Worm (Caenorhabditis elegans) whole organism, midembryonic: Measurements from ENCODE around the gene meg-1.

Experiments used
- T22C8.4 ChIP-seq: fragments of 200-800 bp; sonication (Bioruptor generic); IDR thresholded peaks from 2 replicates; pipeline ENCODE4 v1.3.6; 2022; ENCODE audit warnings: missing genetic modification characterization, missing compliant biosample characterization
- cog-1 ChIP-seq: sonication (generic microtip); optimal IDR thresholded peaks from 2 replicates; lab custom pipeline; 2016; ENCODE audit warnings: missing genetic modification characterization, missing compliant biosample characterization
- flt-1 ChIP-seq: fragments of 200-800 bp; sonication (Bioruptor generic); IDR thresholded peaks from 2 replicates; pipeline ENCODE4 v1.3.6; 2022; ENCODE audit warnings: missing genetic modification characterization, missing compliant biosample characterization
- klf-2 ChIP-seq: fragments of 200-800 bp; sonication (Bioruptor generic); conservative IDR thresholded peaks from 2 replicates; pipeline ENCODE4 v1.3.6; 2022; ENCODE audit warnings: missing genetic modification reagents, missing genetic modification characterization, missing compliant biosample characterization
- med-1 ChIP-seq: sonication (generic microtip); optimal IDR thresholded peaks from 2 replicates; lab custom pipeline; 2017; ENCODE audit warnings: missing genetic modification characterization, mild to moderate bottlenecking, missing compliant biosample characterization, antibody characterized with exemption, missing genetic modification reagents; ENCODE audit not compliant: insufficient read depth
- ref-1 ChIP-seq: fragments of 200-800 bp; sonication (Bioruptor generic); conservative IDR thresholded peaks from 2 replicates; pipeline ENCODE4 v1.3.6; 2022; ENCODE audit warnings: missing genetic modification reagents, missing genetic modification characterization, missing compliant biosample characterization
- tab-1 ChIP-seq: fragments of 200-800 bp; sonication (Bioruptor generic); IDR thresholded peaks from 2 replicates; pipeline ENCODE4 v1.3.6; 2022; ENCODE audit warnings: missing genetic modification characterization, missing compliant biosample characterization
- ztf-23 ChIP-seq: fragments of 200-800 bp; sonication (Bioruptor generic); IDR thresholded peaks from 2 replicates; pipeline ENCODE4 v1.3.6; 2022; ENCODE audit warnings: missing genetic modification reagents, missing genetic modification characterization, missing compliant biosample characterization
- ztf-29 ChIP-seq: fragments of 200-800 bp; sonication (Bioruptor generic); IDR thresholded peaks from 2 replicates; pipeline ENCODE4 v1.3.6; 2022; ENCODE audit warnings: missing genetic modification reagents, missing genetic modification characterization, missing compliant biosample characterization

The meg-1 gene

DNA sequence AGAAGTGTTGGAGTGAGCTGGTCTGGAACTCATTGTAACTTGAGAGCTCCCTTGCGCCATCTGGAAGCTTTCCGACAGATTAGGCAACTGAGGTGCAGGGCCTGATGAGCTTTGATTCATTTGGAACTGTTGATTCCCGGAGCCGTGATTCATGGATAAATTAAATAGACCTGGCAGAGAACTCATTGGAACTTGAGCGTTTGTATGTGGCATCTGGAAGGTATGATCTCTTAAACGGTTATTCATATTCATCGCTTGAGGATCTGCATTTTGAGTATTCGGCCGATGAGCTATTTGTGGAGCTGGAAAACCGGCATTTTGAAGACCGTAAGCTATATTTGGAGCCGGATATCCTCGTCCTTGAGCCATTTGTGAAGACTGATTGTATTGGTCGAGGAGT lies 902 bp downstream of the meg-1 start:
- TF ChIP-seq flt-1 (GFP tag; lab: Robert Waterston, UW), result no peak
- no peak for TF ChIP-seq ztf-29 (GFP tag; lab: Robert Waterston, UW)
- no peak for TF ChIP-seq klf-2
- no peak for TF ChIP-seq tab-1
- TF ChIP-seq T22C8.4, result no peak
- TF ChIP-seq med-1 (GFP tag; lab: Kevin White, UChicago), result no peak
- TF ChIP-seq ztf-23 (GFP tag; lab: Robert Waterston, UW), result no peak
- no peak for TF ChIP-seq cog-1 (tag; lab: Kevin White, UChicago)
- TF ChIP-seq ref-1 (GFP tag; lab: Robert Waterston, UW), result no peak

DNA sequence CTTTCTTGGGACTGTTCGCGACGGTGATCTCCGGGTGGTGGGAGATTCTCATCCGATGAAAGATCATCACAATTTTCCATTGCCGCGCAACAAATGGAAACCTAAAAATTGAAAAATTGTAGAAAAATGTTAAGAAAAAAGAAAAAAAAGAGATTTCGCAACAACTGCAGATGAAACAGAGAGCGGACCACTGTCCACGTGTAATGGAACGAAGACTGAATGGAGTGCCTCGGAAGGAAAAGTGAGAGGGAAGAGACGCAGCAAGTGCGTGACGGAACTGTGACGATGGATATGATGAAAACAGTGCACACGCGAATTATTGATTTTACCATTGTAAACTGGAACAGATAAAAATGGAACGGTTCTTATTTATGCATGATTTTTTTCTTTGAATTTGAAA lies 3.4 kb downstream of the meg-1 start, which contains the start of gene meg-2:
Gene meg-2, minus strand, starts transcription at position 101 of the 400 bp plus-strand sequence.
- TF ChIP-seq ztf-29 (GFP tag; lab: Robert Waterston, UW) (no peak), tab-1 (no peak), med-1 (GFP tag; lab: Kevin White, UChicago) (no peak), T22C8.4 (no peak), klf-2 (no peak), ref-1 (GFP tag; lab: Robert Waterston, UW) (no peak), ztf-23 (GFP tag; lab: Robert Waterston, UW) (no peak), cog-1 (tag; lab: Kevin White, UChicago) (no peak), flt-1 (GFP tag; lab: Robert Waterston, UW) (no peak)

DNA sequence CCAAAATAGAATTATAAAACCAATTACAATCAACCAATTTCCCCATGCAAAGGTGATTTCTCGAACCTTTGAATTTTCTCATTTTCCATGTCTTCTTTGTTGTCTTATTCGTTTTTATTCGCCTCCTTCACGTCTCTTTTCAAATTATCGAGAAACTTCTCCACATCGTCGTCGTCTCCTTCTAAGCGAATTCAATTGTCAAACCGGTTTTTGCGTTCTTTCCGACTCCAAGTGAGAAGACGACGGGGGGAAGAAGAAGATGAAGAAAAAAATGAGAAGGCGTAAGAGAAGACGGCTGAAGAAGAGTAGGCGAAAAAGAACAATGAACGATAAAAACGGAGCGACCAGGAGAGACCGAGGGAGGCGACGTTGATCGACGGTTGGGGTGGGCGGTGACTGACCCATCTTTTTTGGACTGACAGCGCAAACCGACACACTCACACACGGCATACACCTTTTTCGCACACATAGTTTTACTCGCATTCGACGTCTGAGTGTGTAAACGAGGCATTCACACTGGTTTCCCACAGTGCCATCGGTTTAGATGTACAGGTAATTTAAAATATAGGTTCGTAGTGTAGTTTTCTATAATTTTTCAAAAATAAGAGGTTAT lies 9.0 kb downstream of the meg-1 start:
- TF ChIP-seq tab-1 (no peak), med-1 (GFP tag; lab: Kevin White, UChicago) (no peak), klf-2 (no peak), flt-1 (GFP tag; lab: Robert Waterston, UW) (no peak), cog-1 (tag; lab: Kevin White, UChicago) (no peak), ztf-29 (GFP tag; lab: Robert Waterston, UW) (0 out of 2 replicates have a peak, but pooled peaks have one; percentile 9), ztf-23 (GFP tag; lab: Robert Waterston, UW) (no peak)

DNA sequence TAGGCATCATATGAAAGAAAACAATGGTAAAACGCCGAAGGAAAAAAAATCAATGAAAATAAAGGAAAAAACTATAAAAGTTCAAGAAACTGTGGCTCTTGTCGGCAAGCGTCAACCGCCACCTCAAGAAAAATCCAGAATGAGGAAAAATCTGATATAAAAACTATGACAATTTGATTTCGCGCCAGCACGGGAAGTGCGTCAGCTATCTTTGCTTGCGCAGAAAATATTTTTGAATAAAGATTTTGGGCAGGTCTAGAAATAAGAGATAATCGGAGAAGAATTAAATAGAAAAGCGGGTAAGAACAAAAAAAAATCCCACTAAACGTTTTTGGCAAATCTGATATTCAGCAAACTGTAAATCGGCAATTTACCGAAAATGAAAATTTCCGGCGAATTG lies 11.3 kb downstream of the meg-1 start:
- TF ChIP-seq klf-2, result no peak
- no peak for TF ChIP-seq ref-1 (GFP tag; lab: Robert Waterston, UW)
- TF ChIP-seq T22C8.4, result no peak
- no peak for TF ChIP-seq tab-1
- no peak for TF ChIP-seq cog-1 (tag; lab: Kevin White, UChicago)
- TF ChIP-seq ztf-29 (GFP tag; lab: Robert Waterston, UW), result no peak
- no peak for TF ChIP-seq med-1 (GFP tag; lab: Kevin White, UChicago)
- TF ChIP-seq flt-1 (GFP tag; lab: Robert Waterston, UW), result no peak
- no peak for TF ChIP-seq ztf-23 (GFP tag; lab: Robert Waterston, UW)

DNA sequence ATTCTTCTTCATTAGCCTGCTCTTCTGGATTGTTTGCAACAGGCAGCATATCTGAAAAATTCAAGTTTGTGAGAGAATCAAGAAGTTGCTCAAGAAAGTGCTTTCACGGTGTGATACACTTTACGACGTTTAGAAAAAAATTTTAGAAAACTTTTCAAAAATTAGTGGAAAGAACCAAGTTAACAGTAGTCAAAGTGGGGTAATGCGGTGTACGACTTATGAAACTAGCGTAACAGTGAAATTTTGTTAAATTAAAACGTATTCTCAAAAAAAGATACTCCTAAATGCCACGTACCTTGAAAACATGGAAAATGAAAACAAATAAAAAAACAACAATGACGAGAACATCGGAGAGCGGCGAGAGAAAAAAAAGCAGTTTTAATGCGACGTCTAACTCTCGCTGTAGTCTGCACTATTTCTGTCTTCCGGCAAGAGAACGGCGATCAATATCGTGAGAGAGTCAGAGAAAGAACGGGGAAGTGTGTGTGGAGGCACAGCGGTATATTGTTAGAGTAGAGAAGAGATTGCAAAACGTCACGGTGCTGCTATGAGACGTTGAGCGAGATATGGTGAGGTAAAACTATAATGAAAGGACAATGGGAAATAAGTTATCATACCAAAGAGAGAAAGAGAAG lies 12.2 kb downstream of the meg-1 start, which contains the start of gene ekl-5:
Gene ekl-5, minus strand, starts transcription at position 51 of the 635 bp plus-strand sequence.
- TF ChIP-seq cog-1 (tag; lab: Kevin White, UChicago) (peak; percentile 34), T22C8.4 (peak; percentile 82), ztf-23 (GFP tag; lab: Robert Waterston, UW) (no peak)

DNA sequence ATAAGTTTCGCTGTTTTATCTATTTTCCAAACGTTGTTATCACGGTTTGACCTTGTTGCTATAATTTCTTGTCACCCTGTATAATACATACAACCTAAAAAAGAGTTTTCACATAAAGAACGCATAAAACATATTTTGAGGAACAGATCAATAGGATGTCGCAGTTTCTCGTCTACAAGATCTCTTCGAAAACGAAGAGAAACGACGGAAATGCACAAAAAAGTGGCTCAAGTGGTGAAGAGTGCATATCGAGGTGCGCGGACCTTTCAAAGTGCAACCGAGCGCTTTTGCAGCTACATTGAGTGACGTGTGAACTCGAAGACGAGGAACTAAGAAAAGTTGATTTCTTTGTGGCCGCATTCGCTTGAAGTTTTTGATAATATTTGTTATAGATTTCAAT lies 15.1 kb downstream of the meg-1 start, which contains the start of gene Y26E6A.2:
Gene Y26E6A.2, minus strand, starts transcription at position 101 of the 400 bp plus-strand sequence.
- no peak for TF ChIP-seq cog-1 (tag; lab: Kevin White, UChicago)
- no peak for TF ChIP-seq klf-2
- no peak for TF ChIP-seq med-1 (GFP tag; lab: Kevin White, UChicago)
- TF ChIP-seq ztf-29 (GFP tag; lab: Robert Waterston, UW), result no peak
- TF ChIP-seq tab-1, result no peak
- TF ChIP-seq T22C8.4, result no peak
- TF ChIP-seq ref-1 (GFP tag; lab: Robert Waterston, UW), result no peak

DNA sequence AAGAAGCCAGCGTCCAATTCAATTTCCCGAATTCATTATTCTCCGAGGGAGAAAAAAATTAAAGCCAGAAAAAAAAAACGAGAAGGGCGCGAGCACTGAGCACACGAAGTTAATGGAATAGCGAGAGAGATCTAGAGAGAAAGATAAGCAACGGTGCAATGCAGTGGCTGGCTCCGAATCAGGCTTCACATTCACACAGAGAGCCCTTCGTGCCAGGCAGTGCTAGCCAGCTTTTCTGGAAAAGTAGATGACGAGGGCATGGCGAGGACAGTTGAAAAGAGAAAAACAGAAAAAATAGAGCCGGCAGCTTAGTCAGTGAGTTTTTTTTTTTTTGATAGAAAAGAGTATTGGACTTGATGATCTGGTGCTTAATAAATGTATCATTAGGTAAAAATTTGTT lies 15.8 kb downstream of the meg-1 start:
- TF ChIP-seq flt-1 (GFP tag; lab: Robert Waterston, UW), result no peak
- TF ChIP-seq T22C8.4, result no peak
- TF ChIP-seq cog-1 (tag; lab: Kevin White, UChicago), result no peak
- TF ChIP-seq ztf-29 (GFP tag; lab: Robert Waterston, UW), result no peak
- TF ChIP-seq ref-1 (GFP tag; lab: Robert Waterston, UW), result no peak
- TF ChIP-seq klf-2, result no peak
- no peak for TF ChIP-seq ztf-23 (GFP tag; lab: Robert Waterston, UW)
- TF ChIP-seq med-1 (GFP tag; lab: Kevin White, UChicago), result no peak
- TF ChIP-seq tab-1, result no peak

DNA sequence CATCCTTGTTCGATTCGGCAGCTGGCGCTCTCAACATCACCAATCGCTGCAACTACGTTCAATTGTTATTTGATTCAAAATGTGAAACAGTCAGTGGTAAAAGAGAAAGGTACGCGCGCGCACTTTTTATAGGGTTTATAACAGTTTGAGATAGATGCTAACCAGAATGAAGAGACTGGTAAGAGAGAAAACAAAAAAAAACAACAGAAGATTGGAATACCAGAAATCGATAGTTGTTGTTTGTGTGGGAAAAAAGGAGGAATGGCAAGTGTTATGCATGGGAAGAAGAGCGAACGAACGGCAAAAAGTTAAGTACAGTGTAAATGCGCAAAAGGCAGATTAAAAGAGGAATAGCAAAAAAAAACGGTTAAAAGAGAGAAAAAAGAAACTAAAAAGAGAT lies 19.6 kb downstream of the meg-1 start, which contains the start of gene Y26E6A.3:
Gene Y26E6A.3, minus strand, starts transcription at position 101 of the 400 bp plus-strand sequence.
- TF ChIP-seq ztf-23 (GFP tag; lab: Robert Waterston, UW) (no peak), tab-1 (no peak), ztf-29 (GFP tag; lab: Robert Waterston, UW) (no peak), klf-2 (no peak)

DNA sequence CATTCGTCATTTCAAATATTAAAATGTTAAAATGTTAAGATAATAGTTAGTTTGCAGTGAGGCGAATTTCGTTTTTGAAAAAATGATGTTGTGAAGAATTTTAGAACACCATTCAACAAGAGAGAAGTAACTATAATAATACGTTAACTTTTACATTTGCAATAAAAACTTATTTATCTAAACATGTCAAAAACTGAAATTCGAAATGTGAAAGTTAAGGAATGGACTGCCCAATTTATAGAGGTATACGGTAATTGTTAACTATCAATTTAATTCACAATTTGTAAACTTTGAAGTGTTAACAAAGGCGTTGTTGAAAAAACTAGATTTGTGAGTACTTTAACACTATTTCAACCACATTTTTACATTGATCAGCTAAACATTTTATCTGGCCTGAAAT lies 25.7 kb downstream of the meg-1 start:
- TF ChIP-seq tab-1 (no peak), cog-1 (tag; lab: Kevin White, UChicago) (no peak), flt-1 (GFP tag; lab: Robert Waterston, UW) (no peak), ztf-29 (GFP tag; lab: Robert Waterston, UW) (no peak), ref-1 (GFP tag; lab: Robert Waterston, UW) (no peak), T22C8.4 (no peak), ztf-23 (GFP tag; lab: Robert Waterston, UW) (no peak)

DNA sequence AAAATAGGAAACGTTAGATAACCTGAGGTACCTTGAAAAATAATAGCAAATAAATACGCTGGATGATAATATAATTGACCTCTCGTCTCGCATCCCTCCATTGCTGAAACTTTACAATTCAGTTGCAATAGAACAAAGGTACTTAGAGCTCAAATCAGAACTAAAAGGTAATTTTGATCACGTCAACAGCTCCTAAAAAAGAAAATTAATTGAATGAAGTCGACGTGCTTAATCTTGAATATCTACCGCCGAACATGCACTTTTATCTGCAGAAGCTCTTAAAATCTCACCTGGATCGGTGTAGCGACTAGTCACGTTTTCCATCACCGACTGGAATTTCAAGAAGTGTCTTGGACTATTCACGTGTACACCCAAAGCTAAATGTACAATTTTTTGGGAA lies 26.1 kb downstream of the meg-1 start, which contains the start of gene sra-39:
Gene sra-39, minus strand, starts transcription at position 101 of the 400 bp plus-strand sequence.
- no peak for TF ChIP-seq cog-1 (tag; lab: Kevin White, UChicago)
- no peak for TF ChIP-seq ztf-23 (GFP tag; lab: Robert Waterston, UW)
- TF ChIP-seq flt-1 (GFP tag; lab: Robert Waterston, UW), result no peak
- no peak for TF ChIP-seq ztf-29 (GFP tag; lab: Robert Waterston, UW)
- no peak for TF ChIP-seq T22C8.4
- TF ChIP-seq tab-1, result no peak
- TF ChIP-seq ref-1 (GFP tag; lab: Robert Waterston, UW), result no peak
